Fruit fly (Drosophila melanogaster): Measurements from ENCODE around the gene Cph.

Gene Cph

dm6 chrX:7241985-7242627, 104.6 kb downstream of the Cph start (continued):
- TF ChIP-seq Hmx (GFP tag; optimal IDR thresholded peaks at IDR 0.05) (peak; percentile 13), Side (GFP tag; optimal IDR thresholded peaks at IDR 0.05) (peak; percentile 89), gem (tag; optimal IDR thresholded peaks at IDR 0.05) (peak; percentile 67), CG4707 (GFP tag; optimal IDR thresholded peaks at IDR 0.05) (peak; percentile 85), Neu2 (GFP tag; optimal IDR thresholded peaks at IDR 0.05; ENCODE audit: borderline replicate concordance) (no peak), croc (GFP tag; conservative IDR thresholded peaks at IDR 0.05) (peak; percentile 57; the same call in 2 of the 3 replicates), hbn (GFP tag; IDR thresholded peaks at IDR 0.05; ENCODE audit: partially characterized antibody) (no peak), Xbp1 (GFP tag; optimal IDR thresholded peaks at IDR 0.05) (peak; percentile 85), CG11696 (GFP tag; IDR thresholded peaks at IDR 0.05) (peak; percentile 46; the same call in 1 of the 2 replicates), tin (GFP tag; optimal IDR thresholded peaks at IDR 0.05) (peak; percentile 81), CG14860 (GFP tag; IDR thresholded peaks at IDR 0.05; ENCODE audit: partially characterized antibody) (no peak), hb (GFP tag; IDR thresholded peaks at IDR 0.05; ENCODE audit: partially characterized antibody) (no peak), CTCF (GFP tag; optimal IDR thresholded peaks at IDR 0.05) (peak; percentile 93), lbe (GFP tag; optimal IDR thresholded peaks at IDR 0.05) (no peak), Aef1 (GFP tag; IDR thresholded peaks at IDR 0.05) (peak; percentile 54), MBD-R2 (GFP tag; IDR thresholded peaks at IDR 0.05) (peak; percentile 15; the same call in 1 of the 2 replicates), lmd (GFP tag; IDR thresholded peaks at IDR 0.05) (peak; percentile 67), CG8089 (GFP tag; optimal IDR thresholded peaks at IDR 0.05) (peak; percentile 87), CG9797 (GFP tag; optimal IDR thresholded peaks at IDR 0.05) (peak; percentile 18), fd102C (GFP tag; optimal IDR thresholded peaks at IDR 0.05) (peak; percentile 80), D19B (GFP tag; optimal IDR thresholded peaks at IDR 0.05) (peak; percentile 59), gcm2 (GFP tag; optimal IDR thresholded peaks at IDR 0.05) (peak; percentile 57), unc-4 (GFP tag; IDR thresholded peaks at IDR 0.05; ENCODE audit: partially characterized antibody) (no peak), sim (GFP tag; IDR thresholded peaks at IDR 0.05) (peak; percentile 69), fd3F (GFP tag; optimal IDR thresholded peaks at IDR 0.05) (peak; percentile 61), Rfx (GFP tag; IDR thresholded peaks at IDR 0.05) (peak; percentile 93), Nf-YA (GFP tag; IDR thresholded peaks at IDR 0.05) (peak; percentile 70), grn (GFP tag; optimal IDR thresholded peaks at IDR 0.05) (no peak), CG31224 (GFP tag; IDR thresholded peaks at IDR 0.05) (peak; percentile 65; the same call in 1 of the 2 replicates), D (optimal IDR thresholded peaks at IDR 0.05) (no peak), D (GFP tag; optimal IDR thresholded peaks at IDR 0.05) (peak; percentile 79), HmgZ (tag; optimal IDR thresholded peaks at IDR 0.05) (peak; percentile 72), CG1024 (GFP tag; IDR thresholded peaks at IDR 0.05) (peak; percentile 79), Lhr (GFP tag; optimal IDR thresholded peaks at IDR 0.05) (peak; percentile 76), CG31388 (GFP tag; optimal IDR thresholded peaks at IDR 0.05) (peak; percentile 19), ATbp (GFP tag; optimal IDR thresholded peaks at IDR 0.05) (peak; percentile 85), kni (GFP tag; optimal IDR thresholded peaks at IDR 0.05) (peak; percentile 92), CG6765 (GFP tag; optimal IDR thresholded peaks at IDR 0.05) (peak; percentile 81), CG30431 (GFP tag; optimal IDR thresholded peaks at IDR 0.05) (peak; percentile 85), CG16813 (GFP tag; IDR thresholded peaks at IDR 0.05; ENCODE audit: partially characterized antibody) (no peak), CG11560 (tag; IDR thresholded peaks at IDR 0.05) (0 out of 3 replicates have a peak, but pooled peaks have one; percentile 6), sens (GFP tag) (peak; percentile 93), CG13894 (tag; optimal IDR thresholded peaks at IDR 0.05) (no peak), tll (GFP tag; optimal IDR thresholded peaks at IDR 0.05) (no peak), pita (GFP tag; optimal IDR thresholded peaks at IDR 0.05) (peak; percentile 43), CG1602 (GFP tag; optimal IDR thresholded peaks at IDR 0.05) (peak; percentile 65), CG16779 (GFP tag; IDR thresholded peaks at IDR 0.05) (peak; percentile 76), CG7963 (GFP tag; IDR thresholded peaks at IDR 0.05; ENCODE audit: partially characterized antibody) (no peak), CG33557 (GFP tag; optimal IDR thresholded peaks at IDR 0.05) (peak; percentile 87), CG6689 (GFP tag; IDR thresholded peaks at IDR 0.05) (peak; percentile 70)
